Fruit fly (Drosophila melanogaster): ENCODE results near the gene CG34448.

DNA sequence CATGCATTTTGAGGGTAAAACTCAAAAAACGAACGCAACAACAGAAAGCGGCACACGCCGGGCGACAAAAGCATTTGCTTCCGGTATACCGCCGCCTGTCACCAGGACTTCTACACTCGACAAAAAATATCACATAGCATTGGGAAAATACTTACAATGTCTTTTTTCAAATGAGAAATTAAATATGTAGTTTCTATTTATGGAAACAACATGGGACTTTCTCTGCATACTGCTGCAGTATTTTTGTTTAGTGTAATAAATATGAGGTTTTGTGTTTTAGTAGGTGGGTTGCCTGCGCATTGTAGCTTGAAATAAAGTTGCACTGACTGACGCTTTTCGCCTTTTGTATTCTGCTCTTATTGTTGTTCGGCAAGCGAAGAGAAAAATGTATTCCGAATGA, 20.7 kb downstream of the CG34448 start:
- TF ChIP-seq CrebA (GFP tag; optimal IDR thresholded peaks at IDR 0.05; ENCODE audit: borderline replicate concordance) (no peak), Hr78 (GFP tag; optimal IDR thresholded peaks at IDR 0.05) (no peak), dsf (GFP tag; optimal IDR thresholded peaks at IDR 0.05; ENCODE audit: borderline replicate concordance) (no peak), Dif (GFP tag; optimal IDR thresholded peaks at IDR 0.05; ENCODE audit: partially characterized antibody) (no peak), usp (GFP tag; optimal IDR thresholded peaks at IDR 0.05) (no peak), GATAd (GFP tag; optimal IDR thresholded peaks at IDR 0.05) (no peak), Myc (optimal IDR thresholded peaks at IDR 0.05) (no peak), pan (optimal IDR thresholded peaks at IDR 0.05) (no peak), sage (GFP tag; optimal IDR thresholded peaks at IDR 0.05) (no peak)

All from whole organism, wandering third instar larva.